Worm (Caenorhabditis elegans) whole organism, young adult: ENCODE results near the gene kars-1.

Source experiments
- B0336.3 ChIP-seq: fragments of 200-800 bp; sonication (Bioruptor generic); IDR thresholded peaks from 2 replicates; pipeline ENCODE4 v1.3.6; 2022; ENCODE audit warnings: missing genetic modification characterization, missing compliant biosample characterization
- C06A6.2 ChIP-seq: fragments of 200-800 bp; sonication (Bioruptor generic); conservative IDR thresholded peaks from 2 replicates; pipeline ENCODE4 v1.3.6; 2022; ENCODE audit warnings: missing genetic modification characterization, missing compliant biosample characterization
- F33H1.4 ChIP-seq: fragments of 200-800 bp; sonication (Bioruptor generic); IDR thresholded peaks from 2 replicates; pipeline ENCODE4 v1.3.6; 2022; ENCODE audit warnings: missing genetic modification reagents, missing genetic modification characterization, missing compliant biosample characterization
- F52B5.7 ChIP-seq: sonication (generic microtip); optimal IDR thresholded peaks from 2 replicates; lab custom pipeline; 2016; ENCODE audit warnings: mild to moderate bottlenecking, missing genetic modification characterization, missing compliant biosample characterization
- Y53G8AR.9 ChIP-seq: fragments of 200-800 bp; sonication (Bioruptor generic); conservative IDR thresholded peaks from 2 replicates; pipeline ENCODE4 v1.3.6; 2022; ENCODE audit warnings: missing genetic modification reagents, missing genetic modification characterization, missing compliant biosample characterization
- ZK185.1 ChIP-seq: sonication (generic microtip); optimal IDR thresholded peaks from 2 replicates; lab custom pipeline; 2016; ENCODE audit warnings: mild to moderate bottlenecking, missing genetic modification characterization, missing compliant biosample characterization; ENCODE audit not compliant: poor library complexity, severe bottlenecking
- aptf-2 ChIP-seq: fragments of 200-800 bp; sonication (Bioruptor generic); conservative IDR thresholded peaks from 2 replicates; pipeline ENCODE4 v1.3.6; 2022; ENCODE audit warnings: missing genetic modification reagents, missing genetic modification characterization, missing compliant biosample characterization
- atf-7 ChIP-seq: sonication (generic microtip); optimal IDR thresholded peaks from 2 replicates; lab custom pipeline; 2017; ENCODE audit warnings: mild to moderate bottlenecking, missing genetic modification characterization, missing compliant biosample characterization
- bed-1 ChIP-seq: fragments of 200-800 bp; sonication (Bioruptor generic); IDR thresholded peaks from 2 replicates; pipeline ENCODE4 v1.3.6; 2022; ENCODE audit warnings: missing genetic modification reagents, missing genetic modification characterization, missing compliant biosample characterization
- bed-2 ChIP-seq: fragments of 200-800 bp; sonication (Bioruptor generic); IDR thresholded peaks from 2 replicates; pipeline ENCODE4 v1.3.6; 2022; ENCODE audit warnings: missing genetic modification reagents, missing genetic modification characterization, missing compliant biosample characterization
- ccch-3 ChIP-seq: fragments of 200-800 bp; sonication (Bioruptor generic); optimal IDR thresholded peaks from 2 replicates; lab custom pipeline; 2018; ENCODE audit warnings: mild to moderate bottlenecking, missing genetic modification characterization, missing compliant biosample characterization
- cebp-1 ChIP-seq, 2 experiments: fragments of 200-800 bp in 1 of 2; sonication (Bioruptor generic) in 1 of 2; sonication (generic microtip) in 1 of 2; IDR thresholded peaks in 1 of 2; optimal IDR thresholded peaks in 1 of 2; 2 replicates each; pipeline versions ENCODE4 v1.3.6 to Lab custom; 2017 to 2022; ENCODE audit warnings: missing compliant biosample characterization in 2 of 2, missing genetic modification characterization in 2 of 2, mild to moderate bottlenecking in 1 of 2, missing genetic modification reagents in 1 of 2, moderate library complexity in 1 of 2
- ceh-79 ChIP-seq: sonication (generic microtip); optimal IDR thresholded peaks from 2 replicates; lab custom pipeline; 2017; ENCODE audit warnings: mild to moderate bottlenecking, missing genetic modification characterization, missing compliant biosample characterization
- chd-7 ChIP-seq: sonication (generic microtip); optimal IDR thresholded peaks from 2 replicates; lab custom pipeline; 2016; ENCODE audit warnings: mild to moderate bottlenecking, missing genetic modification characterization, moderate library complexity, missing compliant biosample characterization
- dox-1 ChIP-seq: fragments of 200-800 bp; sonication (Bioruptor generic); IDR thresholded peaks from 2 replicates; pipeline ENCODE4 v1.3.6; 2022; ENCODE audit warnings: missing genetic modification reagents, missing genetic modification characterization, missing compliant biosample characterization
- dpl-1 ChIP-seq: fragments of 150-350 bp; optimal IDR thresholded peaks from 2 replicates; lab custom pipeline; 2014; ENCODE audit warnings: missing biosample characterization, missing genetic modification reagents, missing genetic modification characterization
- efl-1 ChIP-seq: fragments of 150-350 bp; optimal IDR thresholded peaks from 2 replicates; lab custom pipeline; 2014; ENCODE audit warnings: missing biosample characterization, missing genetic modification reagents, missing genetic modification characterization
- ekl-4 ChIP-seq: fragments of 200-800 bp; sonication (Bioruptor generic); IDR thresholded peaks from 2 replicates; pipeline ENCODE4 v1.3.6; 2022; ENCODE audit warnings: missing genetic modification reagents, missing genetic modification characterization, missing compliant biosample characterization
- ets-4 ChIP-seq: fragments of 200-800 bp; sonication (Bioruptor generic); optimal IDR thresholded peaks from 2 replicates; lab custom pipeline; 2018; ENCODE audit warnings: mild to moderate bottlenecking, missing genetic modification characterization, missing compliant biosample characterization
- lag-1 ChIP-seq: fragments of 200-800 bp; sonication (Bioruptor generic); IDR thresholded peaks from 2 replicates; pipeline ENCODE4 v1.3.6; 2022; ENCODE audit warnings: missing genetic modification reagents, missing genetic modification characterization, missing compliant biosample characterization
- let-607 ChIP-seq, 2 experiments: fragments of 200-800 bp in 1 of 2; sonication (Bioruptor generic) in 1 of 2; sonication (generic microtip) in 1 of 2; optimal IDR thresholded peaks; 2 replicates each; lab custom pipeline; 2016 to 2018; ENCODE audit warnings: mild to moderate bottlenecking in 2 of 2, missing compliant biosample characterization in 2 of 2, missing genetic modification characterization in 2 of 2, moderate library complexity in 2 of 2, missing genotype in 1 of 2
- lsl-1 ChIP-seq: fragments of 200-800 bp; sonication (Bioruptor generic); optimal IDR thresholded peaks from 2 replicates; lab custom pipeline; 2018; ENCODE audit warnings: mild to moderate bottlenecking, missing genetic modification characterization, moderate library complexity, missing compliant biosample characterization
- lsy-27 ChIP-seq: sonication (generic microtip); optimal IDR thresholded peaks from 2 replicates; lab custom pipeline; 2017; ENCODE audit warnings: missing genetic modification characterization, mild to moderate bottlenecking, missing compliant biosample characterization, antibody characterized with exemption, missing genotype, borderline replicate concordance; ENCODE audit not compliant: insufficient read depth
- madf-10 ChIP-seq: sonication (generic microtip); optimal IDR thresholded peaks from 2 replicates; lab custom pipeline; 2016; ENCODE audit warnings: mild to moderate bottlenecking, missing genetic modification characterization, missing compliant biosample characterization
- mes-4 ChIP-seq: sonication (generic microtip); optimal IDR thresholded peaks from 2 replicates; lab custom pipeline; 2016; ENCODE audit warnings: missing genotype, missing genetic modification characterization, missing compliant biosample characterization
- mxl-1 ChIP-seq: sonication (generic microtip); optimal IDR thresholded peaks from 2 replicates; lab custom pipeline; 2016; ENCODE audit warnings: missing genetic modification characterization, missing compliant biosample characterization
- nfyb-1 ChIP-seq: fragments of 200-800 bp; sonication (Bioruptor generic); IDR thresholded peaks from 2 replicates; pipeline ENCODE4 v1.3.6; 2022; ENCODE audit warnings: missing genetic modification reagents, missing genetic modification characterization, missing compliant biosample characterization
- nhr-120 ChIP-seq: fragments of 200-800 bp; sonication (Bioruptor generic); IDR thresholded peaks from 2 replicates; pipeline ENCODE4 v1.3.6; 2022; ENCODE audit warnings: missing genetic modification characterization, missing compliant biosample characterization
- nhr-179 ChIP-seq: sonication (generic microtip); optimal IDR thresholded peaks from 2 replicates; lab custom pipeline; 2016; ENCODE audit warnings: mild to moderate bottlenecking, missing genetic modification characterization, missing compliant biosample characterization
- nhr-80 ChIP-seq: sonication (generic microtip); optimal IDR thresholded peaks from 2 replicates; lab custom pipeline; 2016; ENCODE audit warnings: missing genetic modification characterization, missing compliant biosample characterization
- nhr-90 ChIP-seq: sonication (generic microtip); optimal IDR thresholded peaks from 2 replicates; lab custom pipeline; 2016; ENCODE audit warnings: missing genotype, mild to moderate bottlenecking, missing genetic modification characterization, missing compliant biosample characterization
- rec-8 ChIP-seq, 2 experiments: sonication (generic microtip); optimal IDR thresholded peaks; 2 replicates each; lab custom pipeline; 2016; ENCODE audit warnings: mild to moderate bottlenecking in 2 of 2, missing genetic modification characterization in 2 of 2, missing genetic modification reagents in 2 of 2, missing genotype in 2 of 2, missing biosample characterization in 1 of 2, missing compliant biosample characterization in 1 of 2, moderate library complexity in 1 of 2
- rpc-1 ChIP-seq, 2 experiments: fragments of 150-350 bp in 1 of 2; sonication (generic microtip) in 1 of 2; optimal IDR thresholded peaks; 2 replicates each; lab custom pipeline; 2014 to 2018; ENCODE audit warnings: missing biosample characterization in 1 of 2, missing genetic modification characterization in 1 of 2, missing genetic modification reagents in 1 of 2, missing genotype in 1 of 2
- sdz-38 ChIP-seq: sonication (generic microtip); optimal IDR thresholded peaks from 2 replicates; lab custom pipeline; 2016; ENCODE audit warnings: missing genotype, missing genetic modification characterization, missing compliant biosample characterization
- snpc-4 ChIP-seq, 5 experiments: fragments of 150-350 bp in 1 of 5; sonication (generic microtip) in 4 of 5; optimal IDR thresholded peaks; 2 replicates each; lab custom pipeline; 2014 to 2018; ENCODE audit warnings: missing genetic modification characterization in 5 of 5, missing biosample characterization in 3 of 5, antibody characterized with exemption in 2 of 5, mild to moderate bottlenecking in 2 of 5, missing compliant biosample characterization in 2 of 5, missing genotype in 2 of 5, moderate library complexity in 2 of 5, missing genetic modification reagents in 1 of 5
- tbp1 ChIP-seq: fragments of 200-800 bp; sonication (Bioruptor generic); optimal IDR thresholded peaks from 2 replicates; lab custom pipeline; 2018; ENCODE audit warnings: mild to moderate bottlenecking, missing genetic modification characterization, missing compliant biosample characterization
- tbx-9 ChIP-seq: sonication (generic microtip); optimal IDR thresholded peaks from 2 replicates; lab custom pipeline; 2016; ENCODE audit warnings: borderline replicate concordance, missing genetic modification characterization, inconsistent platforms, missing compliant biosample characterization
- ztf-22 ChIP-seq: fragments of 200-800 bp; sonication (Bioruptor generic); optimal IDR thresholded peaks from 2 replicates; lab custom pipeline; 2018; ENCODE audit warnings: mild to moderate bottlenecking, missing genetic modification characterization, moderate library complexity, missing compliant biosample characterization
- ztf-6 ChIP-seq: fragments of 200-800 bp; sonication (Bioruptor generic); IDR thresholded peaks from 2 replicates; pipeline ENCODE4 v1.3.6; 2022; ENCODE audit warnings: missing genetic modification reagents, missing genetic modification characterization, missing compliant biosample characterization

kars-1 gene

ce11 chrII:7061730-7062129 lies 10.5 kb downstream of the kars-1 start, which contains the start of gene acs-6:
TSS of gene acs-6 (plus strand) at chrII:7062030.
- TF ChIP-seq ceh-79 (tag; lab: Kevin White, UChicago) = no peak
- no peak for TF ChIP-seq ccch-3 (GFP tag; lab: Kevin White, UChicago)
- no peak for TF ChIP-seq ekl-4 (GFP tag; lab: Robert Waterston, UW)
- TF ChIP-seq bed-1 (GFP tag; lab: Robert Waterston, UW) = no peak
- no peak for TF ChIP-seq sdz-38 (tag; lab: Kevin White, UChicago)
- TF ChIP-seq Y53G8AR.9 = no peak
- no peak for TF ChIP-seq lag-1 (GFP tag; lab: Robert Waterston, UW)
- TF ChIP-seq lsl-1 (GFP tag; lab: Kevin White, UChicago) = no peak
- TF ChIP-seq efl-1 = no peak
- TF ChIP-seq rec-8 (tag; optimal IDR thresholded peaks at IDR 0.05; lab: Kevin White, UChicago) = no peak
- TF ChIP-seq ztf-6 (GFP tag; lab: Robert Waterston, UW) = no peak
- TF ChIP-seq mes-4 (tag; lab: Kevin White, UChicago) = no peak
- no peak for TF ChIP-seq mxl-1 (tag; lab: Kevin White, UChicago)

- TF ChIP-seq dpl-1 (GFP tag; lab: Kevin White, UChicago) (no peak), ets-4 (GFP tag; lab: Kevin White, UChicago) (no peak), aptf-2 (GFP tag; lab: Robert Waterston, UW) (no peak), lsl-1 (GFP tag; lab: Kevin White, UChicago) (no peak), nhr-120 (GFP tag; lab: Robert Waterston, UW) (no peak), F52B5.7 (tag; lab: Kevin White, UChicago) (no peak), tbp1 (GFP tag; lab: Kevin White, UChicago) (no peak), snpc-4 (GFP tag; optimal IDR thresholded peaks at IDR 0.05; lab: Kevin White, UChicago) (no peak), snpc-4 (tag; optimal IDR thresholded peaks at IDR 0.05; lab: Kevin White, UChicago) (no peak), nhr-179 (no peak), let-607 (tag; optimal IDR thresholded peaks at IDR 0.05; lab: Kevin White, UChicago) (no peak), madf-10 (tag; lab: Kevin White, UChicago) (no peak), Y53G8AR.9 (no peak)
Observed at ce11 chrII:7060791-7061190, 11.4 kb downstream of the kars-1 start.

- TF ChIP-seq bed-2 (GFP tag; lab: Robert Waterston, UW) (no peak), B0336.3 (GFP tag; lab: Robert Waterston, UW) (0 out of 2 replicates have a peak, but pooled peaks have one; percentile 44), tbp1 (GFP tag; lab: Kevin White, UChicago) (peak; percentile 32), madf-10 (tag; lab: Kevin White, UChicago) (peak; percentile 21), lsl-1 (GFP tag; lab: Kevin White, UChicago) (no peak), C06A6.2 (GFP tag; lab: Robert Waterston, UW) (peak; percentile 39; the same call in 1 of the 2 replicates), tbx-9 (tag; lab: Kevin White, UChicago) (no peak), dox-1 (peak; percentile 55; the same call in 1 of the 2 replicates), nhr-90 (peak; percentile 57), rpc-1 (optimal IDR thresholded peaks at IDR 0.05; lab: Kevin White, UChicago) (no peak), rpc-1 (tag; optimal IDR thresholded peaks at IDR 0.05; lab: Kevin White, UChicago) (no peak), let-607 (tag; optimal IDR thresholded peaks at IDR 0.05; lab: Kevin White, UChicago) (peak in 1 of 2 experiments; percentile 85), chd-7 (peak; percentile 30), snpc-4 (GFP tag; optimal IDR thresholded peaks at IDR 0.05; lab: Kevin White, UChicago) (no peak), snpc-4 (tag; optimal IDR thresholded peaks at IDR 0.05; lab: Kevin White, UChicago) (peak in 2 of 4 experiments; percentile 10 to 13), cebp-1 (GFP tag; IDR thresholded peaks at IDR 0.05; lab: Robert Waterston, UW) (no peak), cebp-1 (tag; optimal IDR thresholded peaks at IDR 0.05; lab: Kevin White, UChicago) (peak; percentile 41), F33H1.4 (GFP tag; lab: Robert Waterston, UW) (no peak), nhr-80 (tag; lab: Kevin White, UChicago) (peak; percentile 98), ZK185.1 (no peak), lsy-27 (tag; lab: Kevin White, UChicago) (no peak), ztf-22 (GFP tag; lab: Kevin White, UChicago) (peak; percentile 79), atf-7 (tag; lab: Kevin White, UChicago) (peak; percentile 89), nfyb-1 (GFP tag; lab: Robert Waterston, UW) (0 out of 2 replicates have a peak, but pooled peaks have one; percentile 47)
Observed at ce11 chrII:7060202-7060601, 12.0 kb downstream of the kars-1 start.
